Fruit fly (Drosophila melanogaster): ENCODE measurements around the gene Uros1.
A peak's percentile ranks its signal among the peaks of the same experiment; 100 is the strongest.

The Uros1 gene

DNA sequence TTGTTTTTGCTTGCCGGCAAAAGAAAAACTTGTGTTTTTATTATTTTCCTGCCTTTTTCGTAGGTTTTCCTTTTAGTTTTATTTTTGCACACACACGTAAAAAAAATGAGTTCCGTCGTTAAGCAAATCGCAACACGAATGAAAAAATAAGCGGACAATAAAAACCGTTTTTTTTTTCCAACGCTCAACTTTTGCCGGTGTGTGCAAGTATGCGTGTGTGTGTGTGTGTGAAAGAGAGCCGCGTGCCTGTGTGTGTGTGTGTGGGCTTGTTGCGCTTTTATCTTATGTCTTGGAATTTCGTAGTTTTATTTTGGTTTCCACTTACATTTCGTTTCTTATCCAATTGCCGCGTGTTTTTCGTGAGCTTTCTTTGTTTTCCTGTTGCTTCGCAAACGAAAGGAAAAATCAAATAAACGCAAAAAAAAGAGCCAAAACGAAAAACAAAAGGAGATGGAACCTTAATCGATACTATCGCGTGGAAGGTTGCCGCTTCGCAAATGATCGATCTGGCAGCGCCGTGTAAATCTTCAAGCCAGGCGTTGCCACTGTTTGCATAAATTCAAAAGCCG lies 2.1 kb downstream of the Uros1 start, which contains the start of gene Moe (continued):
- TF ChIP-seq CG17186 (GFP tag; optimal IDR thresholded peaks at IDR 0.05) (peak; percentile 33), sim (GFP tag; IDR thresholded peaks at IDR 0.05) (no peak), CG31224 (GFP tag; IDR thresholded peaks at IDR 0.05) (no peak), ab (GFP tag; optimal IDR thresholded peaks at IDR 0.05) (no peak), eve (GFP tag; optimal IDR thresholded peaks at IDR 0.05) (peak in 1 of 2 experiments; percentile 75), jumu (GFP tag; optimal IDR thresholded peaks at IDR 0.05) (peak; percentile 62), Xrp1 (GFP tag; IDR thresholded peaks at IDR 0.05) (peak; percentile 25; the same call in 1 of the 2 replicates), CkIIα-i1 (GFP tag; IDR thresholded peaks at IDR 0.05) (no peak), amos (GFP tag; IDR thresholded peaks at IDR 0.05; ENCODE audit: partially characterized antibody) (peak; percentile 88; the same call in 1 of the 2 replicates), Antp (GFP tag; optimal IDR thresholded peaks at IDR 0.05) (peak; percentile 80), CG10366 (GFP tag; IDR thresholded peaks at IDR 0.05) (peak; percentile 29; the same call in 1 of the 2 replicates), CG10267 (tag; optimal IDR thresholded peaks at IDR 0.05) (peak; percentile 38), Hr3 (GFP tag; optimal IDR thresholded peaks at IDR 0.05) (peak; percentile 62), Fer1 (GFP tag; optimal IDR thresholded peaks at IDR 0.05) (no peak), eyg (GFP tag; optimal IDR thresholded peaks at IDR 0.05) (no peak), Pdp1 (GFP tag; optimal IDR thresholded peaks at IDR 0.05) (peak; percentile 60 to 71), sens-2 (GFP tag; IDR thresholded peaks at IDR 0.05) (peak; percentile 32; the same call in 1 of the 2 replicates), CG11504 (tag; optimal IDR thresholded peaks at IDR 0.05) (peak; percentile 47), nmo (GFP tag; optimal IDR thresholded peaks at IDR 0.05) (peak; percentile 70), disco-r (GFP tag; optimal IDR thresholded peaks at IDR 0.05) (no peak), Mes4 (GFP tag; optimal IDR thresholded peaks at IDR 0.05) (peak; percentile 3), hbn (GFP tag; IDR thresholded peaks at IDR 0.05; ENCODE audit: partially characterized antibody) (peak; percentile 78), luna (GFP tag; optimal IDR thresholded peaks at IDR 0.05) (peak; percentile 49), usp (GFP tag; optimal IDR thresholded peaks at IDR 0.05) (no peak), insv (GFP tag; optimal IDR thresholded peaks at IDR 0.05) (peak in 1 of 2 experiments; percentile 40), vvl (GFP tag; IDR thresholded peaks at IDR 0.05) (peak; percentile 39; the same call in 1 of the 2 replicates), CG15696 (tag; optimal IDR thresholded peaks at IDR 0.05) (peak; percentile 24), MTF-1 (GFP tag; optimal IDR thresholded peaks at IDR 0.05; ENCODE audit: borderline replicate concordance) (no peak), z (GFP tag; IDR thresholded peaks at IDR 0.05) (no peak), Scr (GFP tag; IDR thresholded peaks at IDR 0.05; ENCODE audit: partially characterized antibody) (peak; percentile 83), Bteb2 (GFP tag; optimal IDR thresholded peaks at IDR 0.05) (peak; percentile 31), Awh (GFP tag; IDR thresholded peaks at IDR 0.05) (no peak), CG31365 (tag; optimal IDR thresholded peaks at IDR 0.05) (no peak), ase (GFP tag; IDR thresholded peaks at IDR 0.05) (no peak), lmd (GFP tag; IDR thresholded peaks at IDR 0.05) (peak; percentile 37; the same call in 1 of the 2 replicates), Dfd (GFP tag; optimal IDR thresholded peaks at IDR 0.05) (no peak), CG3407 (GFP tag; optimal IDR thresholded peaks at IDR 0.05) (no peak), sob (GFP tag; IDR thresholded peaks at IDR 0.05) (peak; percentile 52; the same call in 1 of the 2 replicates), CG4707 (GFP tag; optimal IDR thresholded peaks at IDR 0.05) (no peak), CG8478 (optimal IDR thresholded peaks at IDR 0.05) (no peak), CG12769 (tag; optimal IDR thresholded peaks at IDR 0.05) (no peak), hb (GFP tag; IDR thresholded peaks at IDR 0.05; ENCODE audit: partially characterized antibody) (0 out of 3 replicates have a peak, but pooled peaks have one; percentile 41), slou (GFP tag; optimal IDR thresholded peaks at IDR 0.05) (peak; percentile 19), Sry-δ (GFP tag; optimal IDR thresholded peaks at IDR 0.05) (peak; percentile 94), CG12155 (GFP tag; optimal IDR thresholded peaks at IDR 0.05) (peak; percentile 56), CG4820 (GFP tag; optimal IDR thresholded peaks at IDR 0.05) (peak; percentile 40), CG1647 (GFP tag; optimal IDR thresholded peaks at IDR 0.05) (peak; percentile 42), wor (GFP tag; IDR thresholded peaks at IDR 0.05) (no peak), CG16815 (GFP tag; optimal IDR thresholded peaks at IDR 0.05) (no peak), Neu2 (GFP tag; optimal IDR thresholded peaks at IDR 0.05; ENCODE audit: borderline replicate concordance) (no peak), Atf-2 (GFP tag; optimal IDR thresholded peaks at IDR 0.05) (peak; percentile 45)

Data from whole organism, embryonic.